Fruit fly (Drosophila melanogaster): Measurements from ENCODE around the gene Acox3.
A peak's percentile ranks its signal among the peaks of the same experiment; 100 is the strongest.

- no peak for TF ChIP-seq CG32264 (GFP tag; optimal IDR thresholded peaks at IDR 0.05)
- TF ChIP-seq dsf (GFP tag; optimal IDR thresholded peaks at IDR 0.05; ENCODE audit: borderline replicate concordance) = no peak
- TF ChIP-seq Rel (GFP tag; optimal IDR thresholded peaks at IDR 0.05) = no peak
- TF ChIP-seq Rel (tag; optimal IDR thresholded peaks at IDR 0.05) = peak; percentile 86
- TF ChIP-seq fru (GFP tag; optimal IDR thresholded peaks at IDR 0.05) = peak; percentile 50
- peak; percentile 38 for TF ChIP-seq OdsH (GFP tag; optimal IDR thresholded peaks at IDR 0.05)
- no peak for TF ChIP-seq jim (GFP tag; optimal IDR thresholded peaks at IDR 0.05)
- no peak for TF ChIP-seq Vsx2 (GFP tag; optimal IDR thresholded peaks at IDR 0.05; ENCODE audit: partially characterized antibody)
- no peak for TF ChIP-seq Jra (GFP tag; optimal IDR thresholded peaks at IDR 0.05)
- TF ChIP-seq brk (GFP tag; optimal IDR thresholded peaks at IDR 0.05) = no peak
- TF ChIP-seq usp (GFP tag; optimal IDR thresholded peaks at IDR 0.05) = no peak
- peak; percentile 30 for TF ChIP-seq br (GFP tag; optimal IDR thresholded peaks at IDR 0.05)
- TF ChIP-seq Dfd (GFP tag; optimal IDR thresholded peaks at IDR 0.05) = no peak
- TF ChIP-seq CG9705 (GFP tag; optimal IDR thresholded peaks at IDR 0.05) = no peak
- TF ChIP-seq pan (optimal IDR thresholded peaks at IDR 0.05) = peak; percentile 44
Observed at dm6 chr2L:6471978-6472776, 24.0 kb upstream of the Acox3 start.

Data from whole organism, wandering third instar larva.